Worm (Caenorhabditis elegans) whole organism, L1 larva: ENCODE data around the gene mrps-2.

Source experiments
- lsy-2 ChIP-seq, 2 experiments: fragments of 150-350 bp; optimal IDR thresholded peaks; 2 replicates each; lab custom pipeline; 2014; ENCODE audit warnings: missing biosample characterization in 2 of 2, missing genetic modification characterization in 2 of 2
- nhr-77 ChIP-seq: fragments of 150-350 bp; optimal IDR thresholded peaks from 2 replicates; lab custom pipeline; 2014; ENCODE audit warnings: missing biosample characterization, missing genetic modification characterization
- rnt-1 ChIP-seq: sonication (generic microtip); optimal IDR thresholded peaks from 2 replicates; lab custom pipeline; 2016; ENCODE audit warnings: mild to moderate bottlenecking, missing genetic modification characterization, moderate library complexity, missing compliant biosample characterization
- ztf-11 ChIP-seq, 2 experiments: sonication (generic microtip); optimal IDR thresholded peaks; 2 replicates each; lab custom pipeline; 2016 to 2017; ENCODE audit warnings: missing genetic modification characterization in 2 of 2, missing biosample characterization in 1 of 2, missing compliant biosample characterization in 1 of 2

- no peak for TF ChIP-seq ztf-11 (tag; optimal IDR thresholded peaks at IDR 0.05; lab: Kevin White, UChicago)
- TF ChIP-seq nhr-77 (tag; lab: Kevin White, UChicago), result no peak
- TF ChIP-seq lsy-2 (tag; optimal IDR thresholded peaks at IDR 0.05; lab: Kevin White, UChicago), result no peak
- no peak for TF ChIP-seq rnt-1 (tag; lab: Kevin White, UChicago)
Observed at ce11 chrV:8465386-8465785, at the start of gene mrps-2.
